Comparison of ENCODE assay signal across 3 worm cellular contexts in genomic region chrII:10730702-10731101, ce11.
TF ChIP-seq lines count a peak whose summit lies in the region.

No protein-coding gene starts in this region.

TF ChIP-seq in whole organism, L1 larva, 84 proteins besides CTCF, POLR2A, EP300 and RAD21:
- TF ChIP-seq hlh-4 (tag; optimal IDR thresholded peaks at IDR 0.05; lab: Kevin White, UChicago) (peak; percentile 72), ceh-88 (GFP tag; IDR thresholded peaks at IDR 0.05; lab: Robert Waterston, UW) (no peak), C16A3.4 (tag; optimal IDR thresholded peaks at IDR 0.05; lab: Kevin White, UChicago) (no peak), jun-1 (tag; optimal IDR thresholded peaks at IDR 0.05; lab: Kevin White, UChicago) (no peak), nhr-19 (GFP tag; conservative IDR thresholded peaks at IDR 0.05; lab: Robert Waterston, UW) (no peak), ceh-63 (GFP tag; optimal IDR thresholded peaks at IDR 0.05; lab: Kevin White, UChicago) (no peak), vab-15 (tag; optimal IDR thresholded peaks at IDR 0.05; lab: Kevin White, UChicago) (no peak), ceh-82 (tag; optimal IDR thresholded peaks at IDR 0.05; lab: Kevin White, UChicago) (no peak), fkh-8 (tag; optimal IDR thresholded peaks at IDR 0.05; lab: Kevin White, UChicago) (peak; percentile 83), swsn-7 (tag; optimal IDR thresholded peaks at IDR 0.05; lab: Kevin White, UChicago) (peak; percentile 3), nhr-11 (tag; optimal IDR thresholded peaks at IDR 0.05; lab: Kevin White, UChicago) (no peak), hpl-2 (GFP tag; optimal IDR thresholded peaks at IDR 0.05; lab: Kevin White, UChicago) (no peak), ces-1 (GFP tag; optimal IDR thresholded peaks at IDR 0.05; lab: Kevin White, UChicago) (no peak), nhr-47 (tag; optimal IDR thresholded peaks at IDR 0.05; lab: Kevin White, UChicago) (peak; percentile 53), unc-62 (GFP tag; optimal IDR thresholded peaks at IDR 0.05; lab: Kevin White, UChicago) (no peak), C34B4.2 (tag; optimal IDR thresholded peaks at IDR 0.05; lab: Kevin White, UChicago) (no peak), nhr-71 (tag; optimal IDR thresholded peaks at IDR 0.05; lab: Kevin White, UChicago) (peak; percentile 63), ceh-8 (GFP tag; optimal IDR thresholded peaks at IDR 0.05; lab: Kevin White, UChicago) (no peak), alr-1 (tag; optimal IDR thresholded peaks at IDR 0.05; lab: Kevin White, UChicago; ENCODE audit: borderline replicate concordance) (no peak), efl-1 (optimal IDR thresholded peaks at IDR 0.05; lab: Kevin White, UChicago) (no peak), efl-1 (GFP tag; optimal IDR thresholded peaks at IDR 0.05 in 1 of 2; lab: Kevin White, UChicago) (no peak), hlh-17 (GFP tag; optimal IDR thresholded peaks at IDR 0.05; lab: Kevin White, UChicago; ENCODE audit: borderline replicate concordance) (no peak)

TF ChIP-seq in whole organism, L2 larva, 48 proteins besides CTCF, POLR2A, EP300 and RAD21:
- peak; percentile 43 for TF ChIP-seq sma-9 (GFP tag; optimal IDR thresholded peaks at IDR 0.05; lab: Kevin White, UChicago)
- no peak for TF ChIP-seq sma-9 (tag; optimal IDR thresholded peaks at IDR 0.05; lab: Kevin White, UChicago)
- TF ChIP-seq unc-55 (GFP tag; optimal IDR thresholded peaks at IDR 0.05; lab: Kevin White, UChicago): no peak
- no peak for TF ChIP-seq ztf-11 (tag; optimal IDR thresholded peaks at IDR 0.05; lab: Kevin White, UChicago)
- TF ChIP-seq nhr-21 (tag; optimal IDR thresholded peaks at IDR 0.05; lab: Kevin White, UChicago): peak; percentile 28

TF ChIP-seq in whole organism, L4 larva, 104 proteins besides CTCF, POLR2A, EP300 and RAD21:
- TF ChIP-seq nhr-11 (tag; optimal IDR thresholded peaks at IDR 0.05; lab: Kevin White, UChicago) (peak; percentile 39), ama-1 (optimal IDR thresholded peaks at IDR 0.05; lab: Kevin White, UChicago) (no peak)

Comparison
In these comparisons a context has a peak if more than half of its experiments do, and no peak if none do; other contexts are left out.
1. Of the 29 proteins assayed by ChIP-seq in both whole organism, L4 larva and whole organism, L1 larva: peak only in whole organism, L4 larva: nhr-11; only in whole organism, L1 larva: none; in both: none; in neither: 28.